Fruit fly (Drosophila melanogaster): ENCODE data around the gene CG3748.

DNA sequence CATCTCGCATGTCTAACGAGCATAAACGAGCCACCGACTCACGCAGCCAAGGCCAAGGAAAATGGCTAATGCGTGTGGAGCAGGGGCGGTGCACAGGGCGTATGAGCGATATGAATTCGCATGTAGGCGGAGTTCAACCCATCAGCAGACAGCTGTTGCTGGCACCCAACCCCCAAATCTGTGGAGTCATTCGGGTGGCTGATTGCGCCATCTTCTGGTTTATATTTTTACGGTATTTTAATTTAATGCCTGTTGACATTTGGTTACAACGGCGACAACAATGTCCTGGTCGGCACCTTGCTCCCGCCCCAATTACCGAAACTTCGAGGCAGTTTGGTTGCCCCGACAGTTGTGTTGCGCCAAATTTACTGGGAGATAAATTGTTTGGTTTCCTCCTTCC lies 21.6 kb upstream of the CG3748 start:
- TF ChIP-seq Ets96B (tag; optimal IDR thresholded peaks at IDR 0.05) (no peak), fkh (GFP tag; optimal IDR thresholded peaks at IDR 0.05) (no peak), salr (GFP tag; optimal IDR thresholded peaks at IDR 0.05) (no peak), Hr4 (GFP tag; optimal IDR thresholded peaks at IDR 0.05) (no peak), OdsH (GFP tag; optimal IDR thresholded peaks at IDR 0.05) (no peak)
